Worm (Caenorhabditis elegans): ENCODE data around the gene Y62F5A.9.
"Not testable (repeated sequence)": the region's sequence is repeated elsewhere in the genome, so short reads cannot be mapped to it uniquely, and the experiment has no call there.

Y62F5A.9 gene

DNA sequence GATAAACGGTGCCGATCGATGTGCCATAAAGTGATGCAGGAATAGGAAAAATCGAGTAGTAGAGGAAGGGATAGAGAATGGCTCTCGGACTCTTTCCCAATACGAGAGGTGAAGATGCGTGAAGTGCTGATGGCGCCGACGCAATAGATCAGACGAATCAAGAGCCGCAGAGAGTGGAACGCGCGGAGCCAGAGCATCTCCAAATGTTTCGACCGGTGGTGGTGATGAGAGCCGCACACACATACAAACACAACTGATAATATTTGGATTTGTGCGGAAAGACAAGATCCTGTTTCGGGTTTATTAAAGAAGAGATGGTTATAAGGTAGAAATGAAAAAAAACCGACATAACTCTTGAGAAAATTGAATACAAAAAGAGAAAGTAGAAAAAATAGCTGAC, 25.5 kb upstream of the Y62F5A.9 start, which contains the start of gene F54D5.15:
Gene F54D5.15, minus strand, starts transcription at position 101 of the 400 bp plus-strand sequence.
- TF ChIP-seq ceh-22 (tag; optimal IDR thresholded peaks at IDR 0.05) (no peak), sox-4 (tag; optimal IDR thresholded peaks at IDR 0.05) (no peak), C08G9.2 (tag; optimal IDR thresholded peaks at IDR 0.05) (no peak)

DNA sequence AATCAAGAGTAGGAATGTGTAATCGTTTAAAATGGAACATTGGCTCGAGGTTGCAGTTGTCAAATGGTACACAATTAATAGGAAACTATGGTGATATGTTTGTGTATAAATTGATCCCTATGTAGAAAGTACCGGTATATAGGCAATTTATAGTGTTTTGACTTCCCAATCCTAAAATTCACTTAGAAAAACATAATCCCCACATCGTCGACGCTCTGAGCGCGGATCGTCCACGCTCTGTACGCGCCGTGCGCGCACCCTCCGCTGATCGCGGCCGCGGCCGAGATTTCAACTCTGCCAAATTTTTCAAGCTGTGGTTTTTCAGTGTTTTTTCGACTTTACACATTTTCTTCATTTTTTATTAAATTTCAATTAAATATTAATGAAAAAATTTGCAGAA, 17.7 kb upstream of the Y62F5A.9 start, which contains the start of gene F54D5.17:
Gene F54D5.17, plus strand, starts transcription at position 301 of the 400 bp plus-strand sequence.
- TF ChIP-seq ahr-1 (tag; optimal IDR thresholded peaks at IDR 0.05): no peak
- TF ChIP-seq pat-9 (tag; optimal IDR thresholded peaks at IDR 0.05): no peak
- no peak for TF ChIP-seq T23F11.4 (GFP tag; optimal IDR thresholded peaks at IDR 0.05)
- TF ChIP-seq ztf-16 (tag; optimal IDR thresholded peaks at IDR 0.05): no peak
- no peak for TF ChIP-seq zip-5 (tag; optimal IDR thresholded peaks at IDR 0.05)
- no peak for TF ChIP-seq ceh-34 (tag; optimal IDR thresholded peaks at IDR 0.05)
- TF ChIP-seq gmeb-2 (tag; optimal IDR thresholded peaks at IDR 0.05): no peak
- TF ChIP-seq pax-1 (tag; optimal IDR thresholded peaks at IDR 0.05): no peak
- no peak for TF ChIP-seq pros-1 (tag; optimal IDR thresholded peaks at IDR 0.05)
- no peak for TF ChIP-seq K02D7.2 (tag; optimal IDR thresholded peaks at IDR 0.05)
- no peak for TF ChIP-seq hlh-6 (tag; optimal IDR thresholded peaks at IDR 0.05)
- TF ChIP-seq hlh-13 (GFP tag; optimal IDR thresholded peaks at IDR 0.05): no peak

DNA sequence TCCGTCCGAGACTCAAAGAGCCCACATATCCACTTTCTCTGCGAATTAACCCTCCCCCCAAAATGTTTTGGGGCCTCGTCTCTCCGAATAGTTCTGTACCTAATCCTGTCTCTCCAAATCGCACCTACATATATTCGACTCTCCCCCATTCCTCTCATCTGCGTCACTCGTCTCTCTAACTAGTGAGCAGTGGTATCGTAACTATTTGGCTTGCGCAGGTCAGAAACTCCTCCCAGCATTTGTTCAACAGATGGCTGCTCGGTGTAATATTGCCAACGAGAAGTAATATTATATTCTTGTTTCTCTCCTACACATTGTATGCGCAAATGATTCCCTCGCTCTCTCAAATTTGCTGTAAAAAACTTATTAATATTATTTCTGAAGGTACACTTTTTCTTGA, 17.0 kb upstream of the Y62F5A.9 start, which contains the start of gene F54D5.24:
Gene F54D5.24, plus strand, starts transcription at position 316 of the 400 bp plus-strand sequence.
- TF ChIP-seq ceh-34 (tag; optimal IDR thresholded peaks at IDR 0.05): peak; percentile 64
- no peak for TF ChIP-seq unc-3 (GFP tag; conservative IDR thresholded peaks at IDR 0.05)
- TF ChIP-seq unc-3 (tag; optimal IDR thresholded peaks at IDR 0.05): no peak
- TF ChIP-seq hlh-8 (tag; optimal IDR thresholded peaks at IDR 0.05): peak; percentile 38
- peak; percentile 5 for TF ChIP-seq tbx-2 (tag; optimal IDR thresholded peaks at IDR 0.05)

DNA sequence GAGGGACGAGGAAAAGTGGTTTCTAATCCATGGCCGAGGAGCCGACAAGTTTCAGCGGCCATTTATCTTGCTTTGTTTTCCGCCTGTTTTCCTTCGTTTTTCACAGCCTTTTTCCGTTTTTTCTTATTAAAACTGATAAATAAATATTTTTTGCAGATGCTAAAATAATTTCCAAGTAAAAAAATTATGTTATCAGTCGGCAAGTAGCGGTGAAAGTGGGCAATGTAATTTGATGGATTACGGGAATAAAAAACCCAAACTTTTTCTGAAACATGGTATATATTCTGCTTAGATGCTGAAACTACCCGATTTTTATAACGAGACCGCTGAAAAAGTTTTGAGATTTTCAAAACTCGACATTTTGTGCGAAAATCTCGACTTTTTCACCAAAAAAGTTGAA, 13.3 kb upstream of the Y62F5A.9 start, which contains the start of gene dhgd-1:
Gene dhgd-1, minus strand, starts transcription at position 101 of the 400 bp plus-strand sequence.
- not testable (repeated sequence) for TF ChIP-seq hlh-30 (tag; optimal IDR thresholded peaks at IDR 0.05; ENCODE audit: insufficient read depth); tbx-7 (tag; optimal IDR thresholded peaks at IDR 0.05); ama-1 (optimal IDR thresholded peaks at IDR 0.05)

DNA sequence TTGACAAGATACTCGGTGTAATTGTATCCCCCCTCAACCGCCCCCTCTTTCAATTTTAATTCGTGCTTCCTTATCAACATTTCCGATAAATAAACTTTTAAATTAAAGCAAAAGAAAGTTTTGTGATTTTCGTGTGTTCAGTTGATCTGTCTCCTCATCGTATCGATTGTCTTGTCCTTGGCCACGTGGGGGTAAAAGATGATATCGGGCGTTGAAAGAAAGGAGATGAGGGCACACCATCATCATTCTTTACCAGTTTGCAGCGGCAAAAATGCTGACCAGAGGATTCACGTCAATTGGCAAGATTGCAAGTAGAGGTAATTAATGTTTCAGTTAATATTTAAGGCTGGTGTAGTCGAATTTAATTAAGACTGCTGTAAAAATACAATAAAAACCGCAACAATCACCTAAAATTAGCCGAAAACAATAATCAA, 8.6 kb upstream of the Y62F5A.9 start, which contains the start of gene F54D5.7:
Gene F54D5.7, plus strand, starts transcription at position 264 of the 434 bp plus-strand sequence.
- no peak for TF ChIP-seq gmeb-2 (tag; optimal IDR thresholded peaks at IDR 0.05)
- peak; percentile 29 for TF ChIP-seq ceh-6 (GFP tag; optimal IDR thresholded peaks at IDR 0.05)
- TF ChIP-seq elt-2 (tag; optimal IDR thresholded peaks at IDR 0.05): peak; percentile 30
- TF ChIP-seq ceh-30 (tag; optimal IDR thresholded peaks at IDR 0.05): peak; percentile 17
- TF ChIP-seq rnt-1 (tag; optimal IDR thresholded peaks at IDR 0.05): peak; percentile 28
- TF ChIP-seq ztf-16 (tag; optimal IDR thresholded peaks at IDR 0.05): no peak
- TF ChIP-seq ama-1 (optimal IDR thresholded peaks at IDR 0.05): peak; percentile 79

DNA sequence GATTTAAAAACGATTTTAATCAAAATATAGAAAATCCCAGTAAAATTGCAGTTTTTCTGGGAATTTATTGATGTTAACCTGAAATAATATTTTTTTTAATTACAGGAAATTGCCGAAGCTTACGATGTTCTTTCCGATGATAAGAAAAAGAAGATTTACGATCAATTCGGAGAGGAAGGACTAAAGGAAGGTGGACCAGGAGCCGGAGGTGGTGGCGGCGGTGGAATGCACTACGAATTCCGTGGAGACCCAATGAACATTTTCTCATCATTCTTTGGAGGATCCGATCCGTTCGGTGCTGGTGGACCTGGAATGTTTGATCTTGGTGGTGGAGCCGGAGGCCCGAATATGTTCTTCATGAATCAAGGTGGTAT, 7.3 kb upstream of the Y62F5A.9 start:
- no peak for TF ChIP-seq tbx-7 (tag; optimal IDR thresholded peaks at IDR 0.05)
- no peak for TF ChIP-seq ceh-30 (tag; optimal IDR thresholded peaks at IDR 0.05)
- TF ChIP-seq F13H6.1 (tag; optimal IDR thresholded peaks at IDR 0.05): no peak
- TF ChIP-seq ama-1 (optimal IDR thresholded peaks at IDR 0.05): no peak
- TF ChIP-seq ztf-16 (tag; optimal IDR thresholded peaks at IDR 0.05): no peak
- no peak for TF ChIP-seq ceh-9 (tag; optimal IDR thresholded peaks at IDR 0.05)
- TF ChIP-seq ceh-2 (tag; optimal IDR thresholded peaks at IDR 0.05): no peak
- TF ChIP-seq ceh-6 (GFP tag; optimal IDR thresholded peaks at IDR 0.05): no peak
- no peak for TF ChIP-seq pha-4 (tag; optimal IDR thresholded peaks at IDR 0.05)
- TF ChIP-seq hlh-15 (tag; optimal IDR thresholded peaks at IDR 0.05): no peak
- no peak for TF ChIP-seq K09A11.1 (tag; optimal IDR thresholded peaks at IDR 0.05; ENCODE audit: insufficient read depth)
- no peak for TF ChIP-seq unc-42 (tag; optimal IDR thresholded peaks at IDR 0.05)
- no peak for TF ChIP-seq C38D4.7 (GFP tag; optimal IDR thresholded peaks at IDR 0.05)
- TF ChIP-seq ceh-45 (GFP tag; IDR thresholded peaks at IDR 0.05): no peak
- TF ChIP-seq pha-2 (tag; optimal IDR thresholded peaks at IDR 0.05): no peak
- no peak for TF ChIP-seq sdc-2 (tag; optimal IDR thresholded peaks at IDR 0.05)
- TF ChIP-seq ceh-19 (GFP tag; optimal IDR thresholded peaks at IDR 0.05): no peak
- TF ChIP-seq unc-86 (tag; optimal IDR thresholded peaks at IDR 0.05): no peak
- no peak for TF ChIP-seq tbx-2 (tag; optimal IDR thresholded peaks at IDR 0.05)
- TF ChIP-seq ahr-1 (tag; optimal IDR thresholded peaks at IDR 0.05): no peak
